Worm (Caenorhabditis elegans) whole organism, young adult: ENCODE results near the gene epg-3.

Experiments used
- F55B11.4 ChIP-seq: sonication (generic microtip); optimal IDR thresholded peaks from 2 replicates; lab custom pipeline; 2016; ENCODE audit warnings: missing compliant biosample characterization, missing genetic modification characterization, borderline replicate concordance; ENCODE audit not compliant: insufficient read depth
- chd-7 ChIP-seq: sonication (generic microtip); optimal IDR thresholded peaks from 2 replicates; lab custom pipeline; 2016; ENCODE audit warnings: mild to moderate bottlenecking, missing genetic modification characterization, moderate library complexity, missing compliant biosample characterization
- lin-40 ChIP-seq: sonication (generic microtip); optimal IDR thresholded peaks from 2 replicates; lab custom pipeline; 2016; ENCODE audit warnings: missing genetic modification characterization, mild to moderate bottlenecking, missing compliant biosample characterization, missing genotype, missing genetic modification reagents

DNA sequence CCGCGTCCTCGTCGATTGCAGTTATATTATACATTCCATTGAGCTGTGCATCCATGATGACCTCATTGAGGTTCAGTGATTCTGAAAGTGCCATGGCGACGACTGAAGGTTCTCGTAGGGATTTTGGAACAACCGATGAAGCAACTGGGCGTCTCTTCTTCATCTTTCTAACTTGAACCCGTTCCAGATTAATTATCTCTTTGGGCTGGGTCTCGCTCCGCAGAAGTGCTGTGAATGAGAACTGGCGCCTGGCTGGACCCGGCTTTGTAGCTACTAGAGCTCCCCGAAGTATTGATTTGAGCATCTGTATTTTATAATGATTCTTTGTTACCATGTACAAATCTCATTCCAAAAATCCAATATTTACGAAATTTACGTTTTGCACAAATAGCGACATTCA is 43.0 kb downstream of the epg-3 start, which contains the start of gene ZK1010.2:
- peak; percentile 7 for TF ChIP-seq chd-7 (tag; lab: Kevin White, UChicago)
- TF ChIP-seq F55B11.4 (tag; lab: Kevin White, UChicago) = no peak
- TF ChIP-seq lin-40 (tag; lab: Kevin White, UChicago) = no peak
